Worm (Caenorhabditis elegans): Measurements from ENCODE around the gene nlp-82.

nlp-82 gene

ce11 chrII:9282065-9282464 lies 28.0 kb upstream of the nlp-82 start:
- TF ChIP-seq lsy-12 (tag; optimal IDR thresholded peaks at IDR 0.05): no peak
- TF ChIP-seq lin-39 (tag; optimal IDR thresholded peaks at IDR 0.05): no peak

ce11 chrII:9281595-9281994 lies 27.5 kb upstream of the nlp-82 start:
- TF ChIP-seq ama-1 (optimal IDR thresholded peaks at IDR 0.05) (peak; percentile 40), lin-39 (tag; optimal IDR thresholded peaks at IDR 0.05) (peak; percentile 55), nfya-1 (tag; optimal IDR thresholded peaks at IDR 0.05; ENCODE audit: insufficient read depth) (peak; percentile 56), nhr-76 (tag; optimal IDR thresholded peaks at IDR 0.05) (no peak), snpc-4 (tag; optimal IDR thresholded peaks at IDR 0.05) (no peak), lin-15B (tag; optimal IDR thresholded peaks at IDR 0.05) (peak; percentile 6), egl-5 (tag; optimal IDR thresholded peaks at IDR 0.05) (peak; percentile 69), hmg-11 (tag; optimal IDR thresholded peaks at IDR 0.05) (peak; percentile 57), nhr-77 (tag; optimal IDR thresholded peaks at IDR 0.05) (no peak)

- TF ChIP-seq fkh-10 (GFP tag; optimal IDR thresholded peaks at IDR 0.05): no peak
- TF ChIP-seq ama-1 (optimal IDR thresholded peaks at IDR 0.05): peak; percentile 41
- TF ChIP-seq nhr-76 (tag; optimal IDR thresholded peaks at IDR 0.05): no peak
- no peak for TF ChIP-seq nhr-28 (tag; optimal IDR thresholded peaks at IDR 0.05)
- peak; percentile 93 for TF ChIP-seq pha-4 (tag; optimal IDR thresholded peaks at IDR 0.05)
These were observed 26.8 kb upstream of the nlp-82 start for ce11 chrII:9280846-9281245.

ce11 chrII:9280048-9280772 lies 26.1 kb upstream of the nlp-82 start, which contains the start of gene gldi-3:
gldi-3 (minus strand) TSS chrII:9280098.
- peak; percentile 7 for TF ChIP-seq pqm-1 (tag; optimal IDR thresholded peaks at IDR 0.05)
- TF ChIP-seq ztf-11 (tag; optimal IDR thresholded peaks at IDR 0.05): no peak
- TF ChIP-seq aly-2 (tag; optimal IDR thresholded peaks at IDR 0.05): no peak
- TF ChIP-seq elt-2 (tag; optimal IDR thresholded peaks at IDR 0.05): peak; percentile 61
- TF ChIP-seq ceh-82 (tag; optimal IDR thresholded peaks at IDR 0.05): no peak

ce11 chrII:9279016-9279415 lies 24.9 kb upstream of the nlp-82 start:
- TF ChIP-seq elt-3 (tag; optimal IDR thresholded peaks at IDR 0.05): no peak
- no peak for TF ChIP-seq unc-39 (tag; optimal IDR thresholded peaks at IDR 0.05)
- no peak for TF ChIP-seq ceh-16 (tag; optimal IDR thresholded peaks at IDR 0.05)
- no peak for TF ChIP-seq ceh-28 (tag; optimal IDR thresholded peaks at IDR 0.05)
- no peak for TF ChIP-seq pqm-1 (tag; optimal IDR thresholded peaks at IDR 0.05)
- no peak for TF ChIP-seq skn-1 (tag; optimal IDR thresholded peaks at IDR 0.05)
- TF ChIP-seq ceh-82 (tag; optimal IDR thresholded peaks at IDR 0.05): no peak
- no peak for TF ChIP-seq fkh-10 (GFP tag; optimal IDR thresholded peaks at IDR 0.05)

- TF ChIP-seq nhr-25 (tag; optimal IDR thresholded peaks at IDR 0.05) (peak; percentile 7), ceh-28 (tag; optimal IDR thresholded peaks at IDR 0.05) (no peak)
These were observed 23.1 kb upstream of the nlp-82 start for ce11 chrII:9277153-9277552.

ce11 chrII:9275173-9275572 lies 21.1 kb upstream of the nlp-82 start:
- no peak for TF ChIP-seq lsy-12 (tag; optimal IDR thresholded peaks at IDR 0.05)
- no peak for TF ChIP-seq nhr-25 (tag; optimal IDR thresholded peaks at IDR 0.05)
- peak; percentile 59 for TF ChIP-seq ama-1 (optimal IDR thresholded peaks at IDR 0.05)
- TF ChIP-seq elt-2 (tag; optimal IDR thresholded peaks at IDR 0.05): no peak
- no peak for TF ChIP-seq sea-2 (GFP tag; optimal IDR thresholded peaks at IDR 0.05)
- TF ChIP-seq mml-1 (tag; optimal IDR thresholded peaks at IDR 0.05): no peak
- no peak for TF ChIP-seq aly-2 (tag; optimal IDR thresholded peaks at IDR 0.05)

ce11 chrII:9274734-9275133 lies 20.6 kb upstream of the nlp-82 start:
- no peak for TF ChIP-seq egl-5 (tag; optimal IDR thresholded peaks at IDR 0.05)
- TF ChIP-seq skn-1 (tag; optimal IDR thresholded peaks at IDR 0.05): no peak
- TF ChIP-seq R02D3.7 (tag; optimal IDR thresholded peaks at IDR 0.05): no peak
- TF ChIP-seq ceh-28 (tag; optimal IDR thresholded peaks at IDR 0.05): peak; percentile 8
